Fruit fly (Drosophila melanogaster) whole organism, adult: Measurements from ENCODE around the gene CG10680.

ENCODE experiments used
- CG11617 ChIP-seq: fragments of 200-800 bp; sonication (Bioruptor generic); optimal IDR thresholded peaks from 2 replicates; lab custom pipeline; 2017; ENCODE audit warnings: mild to moderate bottlenecking, missing biosample characterization, missing genetic modification reagents, missing genetic modification characterization
- CG12768 ChIP-seq: fragments of 200-800 bp; sonication (Bioruptor generic); optimal IDR thresholded peaks from 2 replicates; lab custom pipeline; 2017; ENCODE audit warnings: missing biosample characterization, missing genetic modification characterization, mild to moderate bottlenecking, moderate library complexity, missing genetic modification reagents
- CG1620 ChIP-seq: fragments of 200-800 bp; sonication (Bioruptor generic); optimal IDR thresholded peaks from 2 replicates; lab custom pipeline; 2016; ENCODE audit warnings: missing biosample characterization, missing genetic modification characterization
- CG7045 ChIP-seq: fragments of 200-800 bp; sonication (Bioruptor generic); optimal IDR thresholded peaks from 2 replicates; lab custom pipeline; 2017; ENCODE audit warnings: missing biosample characterization, mild to moderate bottlenecking, missing genetic modification characterization
- CG7101 ChIP-seq: fragments of 200-800 bp; sonication (Bioruptor generic); optimal IDR thresholded peaks from 2 replicates; lab custom pipeline; 2018; ENCODE audit warnings: missing biosample characterization, mild to moderate bottlenecking, missing genetic modification characterization, moderate library complexity
- bab1 ChIP-seq: fragments of 200-800 bp; sonication (Bioruptor generic); optimal IDR thresholded peaks from 3 replicates; lab custom pipeline; 2019; ENCODE audit warnings: missing biosample characterization, mild to moderate bottlenecking, missing genetic modification characterization, moderate library complexity
- tj ChIP-seq: fragments of 200-800 bp; sonication (Bioruptor generic); optimal IDR thresholded peaks from 3 replicates; lab custom pipeline; 2017; ENCODE audit warnings: missing biosample characterization, mild to moderate bottlenecking, missing genetic modification characterization, moderate library complexity
- toe ChIP-seq: fragments of 200-800 bp; sonication (Bioruptor generic); optimal IDR thresholded peaks from 2 replicates; lab custom pipeline; 2016; ENCODE audit warnings: missing biosample characterization, missing genetic modification characterization

DNA sequence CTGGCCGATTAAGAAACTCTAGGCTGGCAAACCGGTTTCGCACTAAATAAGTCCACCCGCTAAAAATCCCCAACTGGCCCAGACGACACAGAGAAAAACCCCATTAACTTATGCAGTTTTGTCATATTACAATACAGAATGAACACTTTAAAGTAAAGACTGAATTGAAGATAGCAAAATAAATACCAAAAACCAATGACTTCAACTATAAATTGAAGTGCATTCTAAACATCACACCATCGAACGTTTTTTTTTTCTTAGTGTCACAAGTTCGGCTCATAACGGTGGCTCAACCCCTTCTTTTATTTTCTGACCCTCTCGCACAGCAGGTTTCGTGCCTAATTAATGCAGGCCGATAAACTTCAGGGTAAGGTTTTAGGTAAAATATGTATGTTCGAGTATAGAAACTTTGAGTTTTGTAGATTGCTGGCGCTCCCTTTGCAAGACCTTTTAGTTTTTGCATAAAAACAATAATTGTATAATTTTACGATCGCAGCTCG is 22.5 kb upstream of the CG10680 start:
- TF ChIP-seq CG11617 (GFP tag; lab: Kevin White, UChicago): no peak
- no peak for TF ChIP-seq toe
- no peak for TF ChIP-seq bab1 (GFP tag; lab: Kevin White, UChicago)
- TF ChIP-seq CG7045 (GFP tag; lab: Kevin White, UChicago): no peak
- no peak for TF ChIP-seq tj (GFP tag; lab: Kevin White, UChicago)
- TF ChIP-seq CG1620 (GFP tag; lab: Kevin White, UChicago): no peak
- TF ChIP-seq CG12768: no peak
- no peak for TF ChIP-seq CG7101 (tag; lab: Kevin White, UChicago)
